Fruit fly (Drosophila melanogaster): ENCODE data around the gene CG9427.

DNA sequence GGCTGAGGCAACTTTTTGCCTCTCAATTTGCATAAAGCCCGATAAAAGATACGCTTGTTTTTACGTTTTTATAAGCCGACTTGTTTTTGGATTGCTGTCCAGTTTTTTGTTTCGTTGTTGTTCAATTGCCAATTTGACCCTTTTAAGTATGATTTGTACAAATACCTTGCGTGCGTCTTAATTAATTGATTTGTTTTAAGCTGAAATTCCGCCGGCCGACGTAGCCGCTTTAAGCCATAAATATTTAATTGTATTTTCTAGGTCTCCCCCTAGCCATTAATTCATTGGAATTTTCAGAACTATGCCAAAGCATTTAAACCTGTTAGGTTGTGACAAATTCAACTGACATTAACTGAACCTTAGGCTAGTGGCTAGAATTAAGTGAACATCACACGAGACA lies 30.1 kb downstream of the CG9427 start:
- no peak for TF ChIP-seq schlank (tag; optimal IDR thresholded peaks at IDR 0.05)
- TF ChIP-seq peb (GFP tag; IDR thresholded peaks at IDR 0.05) = no peak
- no peak for TF ChIP-seq br (optimal IDR thresholded peaks at IDR 0.05)
- no peak for TF ChIP-seq ab (GFP tag; optimal IDR thresholded peaks at IDR 0.05)
- TF ChIP-seq CG3065 (GFP tag; optimal IDR thresholded peaks at IDR 0.05) = no peak
- TF ChIP-seq Xbp1 (GFP tag; optimal IDR thresholded peaks at IDR 0.05) = no peak
- TF ChIP-seq CG1233 (GFP tag; optimal IDR thresholded peaks at IDR 0.05) = no peak
- TF ChIP-seq CG12071 (GFP tag; optimal IDR thresholded peaks at IDR 0.05) = no peak
- TF ChIP-seq ara (GFP tag; IDR thresholded peaks at IDR 0.05) = no peak

Data from whole organism, embryonic.